Fruit fly (Drosophila melanogaster): ENCODE results near the gene nau.

Gene nau

dm6 chr3R:23757912-23758607 is 39.9 kb upstream of the nau start, which contains the start of the genes PTPMT1 and Hrd3 (continued):
- TF ChIP-seq CG8944 (GFP tag; optimal IDR thresholded peaks at IDR 0.05): peak; percentile 96
- peak; percentile 96 for TF ChIP-seq CG6813 (GFP tag; optimal IDR thresholded peaks at IDR 0.05)
- TF ChIP-seq psq (GFP tag; optimal IDR thresholded peaks at IDR 0.05): peak; percentile 96
- peak; percentile 98 for TF ChIP-seq Six4 (GFP tag; optimal IDR thresholded peaks at IDR 0.05)
- TF ChIP-seq CG10462 (GFP tag; optimal IDR thresholded peaks at IDR 0.05): peak; percentile 98
- TF ChIP-seq CG7928 (GFP tag; optimal IDR thresholded peaks at IDR 0.05): peak; percentile 82
- peak; percentile 89; the same call in 1 of the 2 replicates for TF ChIP-seq Rx (GFP tag; IDR thresholded peaks at IDR 0.05)
- peak; percentile 93 for TF ChIP-seq CG8281 (tag; optimal IDR thresholded peaks at IDR 0.05)
- TF ChIP-seq prd (optimal IDR thresholded peaks at IDR 0.05): no peak
- TF ChIP-seq prd (GFP tag; IDR thresholded peaks at IDR 0.05): peak; percentile 98
- peak; percentile 91 for TF ChIP-seq chm (GFP tag; IDR thresholded peaks at IDR 0.05)
- peak; percentile 99 for TF ChIP-seq CG18476 (GFP tag; optimal IDR thresholded peaks at IDR 0.05)
- TF ChIP-seq ap (GFP tag; IDR thresholded peaks at IDR 0.05): peak; percentile 92
- TF ChIP-seq Fer1 (GFP tag; optimal IDR thresholded peaks at IDR 0.05): peak; percentile 98
- TF ChIP-seq Stat92E (GFP tag; optimal IDR thresholded peaks at IDR 0.05): peak in 1 of 3 experiments; percentile 96
- peak; percentile 95 for TF ChIP-seq CG11456 (GFP tag; IDR thresholded peaks at IDR 0.05)
- peak; percentile 77 for TF ChIP-seq dimm (GFP tag; IDR thresholded peaks at IDR 0.05)
- peak; percentile 98 for TF ChIP-seq caup (GFP tag; optimal IDR thresholded peaks at IDR 0.05; ENCODE audit: severe bottlenecking)
- TF ChIP-seq CG32767 (GFP tag; IDR thresholded peaks at IDR 0.05): peak; percentile 94
- peak; percentile 92 for TF ChIP-seq Ada2b (GFP tag; IDR thresholded peaks at IDR 0.05)
- TF ChIP-seq CG10654 (GFP tag; optimal IDR thresholded peaks at IDR 0.05): peak; percentile 98
- peak; percentile 94 for TF ChIP-seq CG17328 (GFP tag; IDR thresholded peaks at IDR 0.05)
- TF ChIP-seq ash1 (GFP tag; optimal IDR thresholded peaks at IDR 0.05): peak; percentile 71
- TF ChIP-seq CG17912 (GFP tag; optimal IDR thresholded peaks at IDR 0.05): peak; percentile 86
- peak; percentile 98 for TF ChIP-seq Mad (GFP tag; optimal IDR thresholded peaks at IDR 0.05)
- TF ChIP-seq CG12071 (GFP tag; optimal IDR thresholded peaks at IDR 0.05): peak; percentile 91
- no peak for TF ChIP-seq Hr39 (optimal IDR thresholded peaks at IDR 0.05)
- TF ChIP-seq CG2199 (GFP tag; IDR thresholded peaks at IDR 0.05): peak; percentile 78; the same call in 1 of the 3 replicates
- peak; percentile 99 for TF ChIP-seq CG12391 (tag; optimal IDR thresholded peaks at IDR 0.05)
- peak; percentile 84 for TF ChIP-seq Kr (GFP tag; optimal IDR thresholded peaks at IDR 0.05)
- TF ChIP-seq CG13424 (tag; optimal IDR thresholded peaks at IDR 0.05): peak; percentile 99
- TF ChIP-seq grn (GFP tag; optimal IDR thresholded peaks at IDR 0.05): peak; percentile 83
- peak; percentile 98 for TF ChIP-seq CG6689 (GFP tag; IDR thresholded peaks at IDR 0.05)
- no peak; the same call in 2 of the 3 replicates for TF ChIP-seq sr (GFP tag; IDR thresholded peaks at IDR 0.05)
- TF ChIP-seq Xrp1 (GFP tag; IDR thresholded peaks at IDR 0.05): peak; percentile 97
- no peak for TF ChIP-seq vnd (GFP tag; IDR thresholded peaks at IDR 0.05; ENCODE audit: partially characterized antibody)
- peak; percentile 93 for TF ChIP-seq schlank (tag; optimal IDR thresholded peaks at IDR 0.05)
- no peak for TF ChIP-seq cad (GFP tag; optimal IDR thresholded peaks at IDR 0.05)
- TF ChIP-seq CG3995 (GFP tag; optimal IDR thresholded peaks at IDR 0.05): peak; percentile 81
- TF ChIP-seq pb (GFP tag; optimal IDR thresholded peaks at IDR 0.05): peak; percentile 97
- peak; percentile 91 for TF ChIP-seq btn (GFP tag; optimal IDR thresholded peaks at IDR 0.05)
- TF ChIP-seq sna (GFP tag; IDR thresholded peaks at IDR 0.05; ENCODE audit: partially characterized antibody): no peak
- peak; percentile 97 for TF ChIP-seq CG6765 (GFP tag; optimal IDR thresholded peaks at IDR 0.05)
- TF ChIP-seq Scr (GFP tag; IDR thresholded peaks at IDR 0.05; ENCODE audit: partially characterized antibody): 0 out of 2 replicates have a peak, but pooled peaks have one; percentile 26
- peak; percentile 99 for TF ChIP-seq Pdp1 (GFP tag; optimal IDR thresholded peaks at IDR 0.05)
- TF ChIP-seq exex (tag; optimal IDR thresholded peaks at IDR 0.05): peak; percentile 90
- TF ChIP-seq CG14441 (GFP tag; IDR thresholded peaks at IDR 0.05): peak; percentile 96
- TF ChIP-seq sim (GFP tag; IDR thresholded peaks at IDR 0.05): peak; percentile 89
- peak; percentile 94 for TF ChIP-seq CG12236 (GFP tag; optimal IDR thresholded peaks at IDR 0.05)
- TF ChIP-seq CG7786 (GFP tag; optimal IDR thresholded peaks at IDR 0.05): peak; percentile 97
